Worm (Caenorhabditis elegans) whole organism, L1 larva: ENCODE results near the gene C02E7.10.

Experiments used
- ama-1 ChIP-seq: fragments of 150-350 bp; optimal IDR thresholded peaks from 2 replicates; lab custom pipeline; 2014
- ces-1 ChIP-seq: fragments of 150-350 bp; optimal IDR thresholded peaks from 2 replicates; lab custom pipeline; 2014; ENCODE audit warnings: missing biosample characterization, missing genetic modification reagents, missing genetic modification characterization
- efl-1 ChIP-seq, 4 experiments: fragments of 150-350 bp; optimal IDR thresholded peaks in 3 of 4; peaks in 1 of 4; 1 replicate in 1 of 4; 2 replicates in 3 of 4; lab custom pipeline; 2014; ENCODE audit warnings: missing biosample characterization in 2 of 4, missing genetic modification characterization in 2 of 4, missing genetic modification reagents in 2 of 4
- elt-3 ChIP-seq, 6 experiments: fragments of 150-350 bp in 1 of 6; sonication (generic microtip); optimal IDR thresholded peaks; 2 replicates each; lab custom pipeline; 2017 to 2018; ENCODE audit warnings: missing biosample characterization in 6 of 6, missing genetic modification characterization in 6 of 6, inconsistent platforms in 1 of 6
- fkh-10 ChIP-seq: sonication (generic microtip); optimal IDR thresholded peaks from 2 replicates; lab custom pipeline; 2017; ENCODE audit warnings: missing biosample characterization, missing genetic modification reagents, missing genetic modification characterization
- lin-35 ChIP-seq, 2 experiments: fragments of 150-350 bp; optimal IDR thresholded peaks; 2 replicates each; lab custom pipeline; 2014; ENCODE audit warnings: missing biosample characterization in 2 of 2, missing genetic modification characterization in 2 of 2, missing genetic modification reagents in 2 of 2
- nhr-90 ChIP-seq: sonication (generic microtip); optimal IDR thresholded peaks from 2 replicates; lab custom pipeline; 2016; ENCODE audit warnings: mild to moderate bottlenecking, missing genetic modification characterization, missing compliant biosample characterization; ENCODE audit not compliant: poor library complexity
- pag-3 ChIP-seq: sonication (generic microtip); optimal IDR thresholded peaks from 2 replicates; lab custom pipeline; 2017; ENCODE audit warnings: missing genetic modification characterization, mild to moderate bottlenecking, missing compliant biosample characterization, antibody characterized with exemption, borderline replicate concordance; ENCODE audit not compliant: insufficient read depth
- rnt-1 ChIP-seq: sonication (generic microtip); optimal IDR thresholded peaks from 2 replicates; lab custom pipeline; 2016; ENCODE audit warnings: mild to moderate bottlenecking, missing genetic modification characterization, moderate library complexity, missing compliant biosample characterization
- snpc-4 ChIP-seq: fragments of 150-350 bp; optimal IDR thresholded peaks from 2 replicates; lab custom pipeline; 2014; ENCODE audit warnings: missing biosample characterization, missing genetic modification characterization
- ztf-11 ChIP-seq, 2 experiments: sonication (generic microtip); optimal IDR thresholded peaks; 2 replicates each; lab custom pipeline; 2016 to 2017; ENCODE audit warnings: missing genetic modification characterization in 2 of 2, missing biosample characterization in 1 of 2, missing compliant biosample characterization in 1 of 2

DNA sequence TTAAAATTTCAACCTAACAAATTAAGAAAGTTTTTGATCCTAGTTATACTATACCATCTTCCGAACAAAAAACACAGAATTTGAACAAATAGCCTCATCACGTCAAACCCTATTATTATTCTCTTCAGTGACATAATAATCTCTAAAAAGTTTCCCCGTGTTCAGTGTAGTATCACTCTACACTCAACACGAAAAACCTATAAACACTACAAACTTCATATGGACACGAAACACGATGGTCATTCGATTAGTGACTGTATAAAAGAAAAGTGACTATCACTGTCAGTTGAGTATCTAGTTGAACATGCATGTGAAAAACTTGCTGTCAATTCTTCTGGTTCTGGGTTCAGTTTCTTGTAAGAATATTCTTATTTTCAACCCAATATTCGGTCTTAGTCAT, 29.1 kb downstream of the C02E7.10 start, which contains the start of gene ugt-8:
- TF ChIP-seq fkh-10 (GFP tag; lab: Kevin White, UChicago): no peak
- no peak for TF ChIP-seq ces-1
- no peak for TF ChIP-seq rnt-1
- TF ChIP-seq snpc-4 (tag; lab: Kevin White, UChicago): no peak
- TF ChIP-seq nhr-90: no peak
- no peak for TF ChIP-seq pag-3 (tag; lab: Kevin White, UChicago)
- TF ChIP-seq lin-35 (GFP tag; optimal IDR thresholded peaks at IDR 0.05; lab: Kevin White, UChicago): no peak
- no peak for TF ChIP-seq ztf-11 (tag; optimal IDR thresholded peaks at IDR 0.05; lab: Kevin White, UChicago)
- TF ChIP-seq elt-3 (tag; optimal IDR thresholded peaks at IDR 0.05; lab: Kevin White, UChicago): no peak
- TF ChIP-seq ama-1 (lab: Kevin White, UChicago): no peak
- TF ChIP-seq efl-1 (optimal IDR thresholded peaks at IDR 0.05; lab: Kevin White, UChicago): no peak
- TF ChIP-seq efl-1 (GFP tag; optimal IDR thresholded peaks at IDR 0.05 in 1 of 2; lab: Kevin White, UChicago): peak in 1 of 2 experiments; percentile 53
